Worm (Caenorhabditis elegans): ENCODE measurements around the gene nhr-16.

nhr-16 gene

ce11 chrII:4424807-4425206 is 13.8 kb upstream of the nhr-16 start, which contains the start of the genes dcaf-13 and toe-1:
Gene dcaf-13 (minus strand): TSS chrII:4424902.
Gene toe-1 (plus strand): TSS chrII:4425167.
- TF ChIP-seq hnd-1 (tag; optimal IDR thresholded peaks at IDR 0.05) (no peak), ceh-36 (tag; optimal IDR thresholded peaks at IDR 0.05) (no peak), flt-1 (GFP tag; IDR thresholded peaks at IDR 0.05) (no peak), ceh-13 (GFP tag; optimal IDR thresholded peaks at IDR 0.05) (no peak), pes-1 (GFP tag; IDR thresholded peaks at IDR 0.05) (no peak), scrt-1 (GFP tag; IDR thresholded peaks at IDR 0.05) (no peak), tbx-37 (GFP tag; conservative IDR thresholded peaks at IDR 0.05) (no peak), aly-1 (tag; optimal IDR thresholded peaks at IDR 0.05) (no peak), tra-4 (tag; optimal IDR thresholded peaks at IDR 0.05) (no peak), ets-7 (tag; optimal IDR thresholded peaks at IDR 0.05) (no peak), B0310.2 (tag; optimal IDR thresholded peaks at IDR 0.05) (no peak), F13C5.2 (tag; optimal IDR thresholded peaks at IDR 0.05) (no peak), tbx-11 (GFP tag; IDR thresholded peaks at IDR 0.05) (no peak), sea-1 (GFP tag; conservative IDR thresholded peaks at IDR 0.05) (no peak), hmg-4 (GFP tag; optimal IDR thresholded peaks at IDR 0.05) (no peak), ama-1 (optimal IDR thresholded peaks at IDR 0.05) (no peak), hmbx-1 (tag; optimal IDR thresholded peaks at IDR 0.05) (no peak)

- TF ChIP-seq ets-7 (tag; optimal IDR thresholded peaks at IDR 0.05) (no peak), ceh-13 (GFP tag; optimal IDR thresholded peaks at IDR 0.05) (no peak), hmbx-1 (tag; optimal IDR thresholded peaks at IDR 0.05) (no peak), scrt-1 (GFP tag; IDR thresholded peaks at IDR 0.05) (no peak), sea-1 (GFP tag; conservative IDR thresholded peaks at IDR 0.05) (no peak), tbx-37 (GFP tag; conservative IDR thresholded peaks at IDR 0.05) (no peak), hnd-1 (tag; optimal IDR thresholded peaks at IDR 0.05) (no peak), hmg-4 (GFP tag; optimal IDR thresholded peaks at IDR 0.05) (no peak), ceh-36 (tag; optimal IDR thresholded peaks at IDR 0.05) (no peak), flt-1 (GFP tag; IDR thresholded peaks at IDR 0.05) (no peak), aly-1 (tag; optimal IDR thresholded peaks at IDR 0.05) (no peak), pes-1 (GFP tag; IDR thresholded peaks at IDR 0.05) (no peak), B0310.2 (tag; optimal IDR thresholded peaks at IDR 0.05) (no peak), ama-1 (optimal IDR thresholded peaks at IDR 0.05) (no peak), tra-4 (tag; optimal IDR thresholded peaks at IDR 0.05) (no peak), tbx-11 (GFP tag; IDR thresholded peaks at IDR 0.05) (no peak)
Observed at ce11 chrII:4428121-4428520, 10.5 kb upstream of the nhr-16 start.

- no peak for TF ChIP-seq ets-7 (tag; optimal IDR thresholded peaks at IDR 0.05)
- TF ChIP-seq hnd-1 (tag; optimal IDR thresholded peaks at IDR 0.05) = no peak
- no peak for TF ChIP-seq ama-1 (optimal IDR thresholded peaks at IDR 0.05)
- TF ChIP-seq tbx-11 (GFP tag; IDR thresholded peaks at IDR 0.05) = no peak
- no peak for TF ChIP-seq tra-4 (tag; optimal IDR thresholded peaks at IDR 0.05)
- TF ChIP-seq ceh-36 (tag; optimal IDR thresholded peaks at IDR 0.05) = no peak
- TF ChIP-seq sea-1 (GFP tag; conservative IDR thresholded peaks at IDR 0.05) = no peak
- no peak for TF ChIP-seq ceh-13 (GFP tag; optimal IDR thresholded peaks at IDR 0.05)
- TF ChIP-seq tbx-37 (GFP tag; conservative IDR thresholded peaks at IDR 0.05) = no peak
- TF ChIP-seq pes-1 (GFP tag; IDR thresholded peaks at IDR 0.05) = no peak
- no peak for TF ChIP-seq F13C5.2 (tag; optimal IDR thresholded peaks at IDR 0.05)
- no peak for TF ChIP-seq B0310.2 (tag; optimal IDR thresholded peaks at IDR 0.05)
- TF ChIP-seq aly-1 (tag; optimal IDR thresholded peaks at IDR 0.05) = no peak
- no peak for TF ChIP-seq scrt-1 (GFP tag; IDR thresholded peaks at IDR 0.05)
- TF ChIP-seq flt-1 (GFP tag; IDR thresholded peaks at IDR 0.05) = no peak
- no peak for TF ChIP-seq hmbx-1 (tag; optimal IDR thresholded peaks at IDR 0.05)
- TF ChIP-seq hmg-4 (GFP tag; optimal IDR thresholded peaks at IDR 0.05) = no peak
Observed at ce11 chrII:4433146-4433545, 5.5 kb upstream of the nhr-16 start, which contains the start of gene nhr-109. Gene nhr-109 (plus strand): TSS chrII:4433367.

- TF ChIP-seq B0310.2 (tag; optimal IDR thresholded peaks at IDR 0.05) (no peak), ama-1 (optimal IDR thresholded peaks at IDR 0.05) (no peak), F13C5.2 (tag; optimal IDR thresholded peaks at IDR 0.05) (no peak), ets-7 (tag; optimal IDR thresholded peaks at IDR 0.05) (no peak)
Observed at ce11 chrII:4434278-4434677, 4.3 kb upstream of the nhr-16 start.

- TF ChIP-seq pes-1 (GFP tag; IDR thresholded peaks at IDR 0.05) (no peak), sea-1 (GFP tag; conservative IDR thresholded peaks at IDR 0.05) (no peak), hnd-1 (tag; optimal IDR thresholded peaks at IDR 0.05) (no peak), hmg-4 (GFP tag; optimal IDR thresholded peaks at IDR 0.05) (no peak), F13C5.2 (tag; optimal IDR thresholded peaks at IDR 0.05) (no peak), B0310.2 (tag; optimal IDR thresholded peaks at IDR 0.05) (no peak), flt-1 (GFP tag; IDR thresholded peaks at IDR 0.05) (no peak), ceh-36 (tag; optimal IDR thresholded peaks at IDR 0.05) (no peak), tbx-11 (GFP tag; IDR thresholded peaks at IDR 0.05) (no peak), ets-7 (tag; optimal IDR thresholded peaks at IDR 0.05) (no peak), ceh-13 (GFP tag; optimal IDR thresholded peaks at IDR 0.05) (no peak), aly-1 (tag; optimal IDR thresholded peaks at IDR 0.05) (no peak), ama-1 (optimal IDR thresholded peaks at IDR 0.05) (no peak), hmbx-1 (tag; optimal IDR thresholded peaks at IDR 0.05) (no peak)
Observed at ce11 chrII:4435134-4435533, 3.5 kb upstream of the nhr-16 start, which contains the start of gene nhr-273. Gene nhr-273 (plus strand): TSS chrII:4435300.

ce11 chrII:4441278-4441677 is 2.7 kb downstream of the nhr-16 start:
- no peak for TF ChIP-seq ceh-36 (tag; optimal IDR thresholded peaks at IDR 0.05)
- no peak for TF ChIP-seq scrt-1 (GFP tag; IDR thresholded peaks at IDR 0.05)
- no peak for TF ChIP-seq ets-7 (tag; optimal IDR thresholded peaks at IDR 0.05)
- no peak for TF ChIP-seq aly-1 (tag; optimal IDR thresholded peaks at IDR 0.05)
- TF ChIP-seq B0310.2 (tag; optimal IDR thresholded peaks at IDR 0.05) = no peak
- TF ChIP-seq tbx-11 (GFP tag; IDR thresholded peaks at IDR 0.05) = no peak
- no peak for TF ChIP-seq pes-1 (GFP tag; IDR thresholded peaks at IDR 0.05)
- no peak for TF ChIP-seq F13C5.2 (tag; optimal IDR thresholded peaks at IDR 0.05)
- no peak for TF ChIP-seq tra-4 (tag; optimal IDR thresholded peaks at IDR 0.05)

ce11 chrII:4444811-4445210 is 6.2 kb downstream of the nhr-16 start:
- no peak for TF ChIP-seq aly-1 (tag; optimal IDR thresholded peaks at IDR 0.05)
- no peak for TF ChIP-seq ama-1 (optimal IDR thresholded peaks at IDR 0.05)
- TF ChIP-seq sea-1 (GFP tag; conservative IDR thresholded peaks at IDR 0.05) = no peak
- TF ChIP-seq hmbx-1 (tag; optimal IDR thresholded peaks at IDR 0.05) = no peak

All from whole organism, early embryonic.